Fruit fly (Drosophila melanogaster) whole organism, embryonic: ENCODE results near the gene simj.
A peak's percentile ranks its signal among the peaks of the same experiment; 100 is the strongest.

ENCODE experiments used
- BEAF-32 ChIP-seq: fragments of 200-800 bp; sonication (Bioruptor generic); optimal IDR thresholded peaks from 3 replicates; lab custom pipeline; 2017; ENCODE audit warnings: missing biosample characterization, missing genetic modification characterization, mild to moderate bottlenecking, moderate library complexity, missing genetic modification reagents
- Blimp-1 ChIP-seq: fragments of 200-800 bp; sonication (Bioruptor generic); optimal IDR thresholded peaks from 3 replicates; lab custom pipeline; 2018; ENCODE audit warnings: missing biosample characterization, missing genetic modification characterization, mild to moderate bottlenecking, moderate library complexity, missing genetic modification reagents
- CG10959 ChIP-seq: fragments of 200-800 bp; sonication (Bioruptor generic); IDR thresholded peaks from 2 replicates; pipeline ENCODE4 v1.3.6; 2022; ENCODE audit warnings: missing biosample characterization, missing genetic modification characterization
- CG11696 ChIP-seq: fragments of 200-800 bp; sonication (Bioruptor generic); IDR thresholded peaks from 2 replicates; pipeline ENCODE4 v1.3.6; 2022; ENCODE audit warnings: missing biosample characterization, missing genetic modification characterization
- CG1233 ChIP-seq: fragments of 200-800 bp; sonication (Bioruptor generic); optimal IDR thresholded peaks from 4 replicates; lab custom pipeline; 2018; ENCODE audit warnings: missing biosample characterization, mild to moderate bottlenecking, missing genetic modification characterization
- CG13123 ChIP-seq: fragments of 200-800 bp; sonication (Bioruptor generic); optimal IDR thresholded peaks from 2 replicates; lab custom pipeline; 2016; ENCODE audit warnings: missing biosample characterization, missing genetic modification characterization
- CG15269 ChIP-seq: fragments of 200-800 bp; sonication (Bioruptor generic); optimal IDR thresholded peaks from 2 replicates; lab custom pipeline; 2018; ENCODE audit warnings: missing biosample characterization, mild to moderate bottlenecking, missing genetic modification characterization, moderate library complexity
- CG17186 ChIP-seq: fragments of 200-800 bp; sonication (Bioruptor generic); optimal IDR thresholded peaks from 3 replicates; lab custom pipeline; 2017; ENCODE audit warnings: missing biosample characterization, missing genetic modification reagents, missing genetic modification characterization
- CG17328 ChIP-seq: fragments of 200-800 bp; sonication (Bioruptor generic); IDR thresholded peaks from 2 replicates; pipeline ENCODE4 v1.3.6; 2022; ENCODE audit warnings: missing biosample characterization, missing genetic modification characterization
- CG17385 ChIP-seq: fragments of 200-800 bp; sonication (Bioruptor generic); optimal IDR thresholded peaks from 3 replicates; lab custom pipeline; 2018; ENCODE audit warnings: missing biosample characterization, mild to moderate bottlenecking, missing genetic modification characterization
- CG17612 ChIP-seq: fragments of 200-800 bp; sonication (Bioruptor generic); IDR thresholded peaks from 2 replicates; pipeline ENCODE4 v1.3.6; 2022; ENCODE audit warnings: missing biosample characterization, missing genetic modification characterization
- CG17802 ChIP-seq: fragments of 200-800 bp; sonication (Bioruptor generic); optimal IDR thresholded peaks from 2 replicates; lab custom pipeline; 2018; ENCODE audit warnings: missing biosample characterization, mild to moderate bottlenecking, missing genetic modification characterization, moderate library complexity
- CG1792 ChIP-seq: fragments of 200-800 bp; sonication (Bioruptor generic); optimal IDR thresholded peaks from 2 replicates; lab custom pipeline; 2016; ENCODE audit warnings: missing biosample characterization, missing genetic modification characterization
- CG34422 ChIP-seq: fragments of 200-800 bp; sonication (Bioruptor generic); IDR thresholded peaks from 3 replicates; pipeline ENCODE4 v1.3.6; 2022; ENCODE audit warnings: missing biosample characterization, missing genetic modification characterization
- CG3838 ChIP-seq: fragments of 200-800 bp; sonication (Bioruptor generic); optimal IDR thresholded peaks from 3 replicates; lab custom pipeline; 2016; ENCODE audit warnings: missing biosample characterization, missing genetic modification characterization
- CG3847 ChIP-seq: fragments of 200-800 bp; sonication (Bioruptor generic); IDR thresholded peaks from 2 replicates; pipeline ENCODE4 v1.3.6; 2022; ENCODE audit warnings: missing biosample characterization, missing genetic modification characterization
- CG4360 ChIP-seq: fragments of 200-800 bp; sonication (Bioruptor generic); IDR thresholded peaks from 2 replicates; pipeline ENCODE4 v1.3.6; 2022; ENCODE audit warnings: missing biosample characterization, missing genetic modification characterization
- CG5180 ChIP-seq: fragments of 200-800 bp; sonication (Bioruptor generic); optimal IDR thresholded peaks from 3 replicates; lab custom pipeline; 2017; ENCODE audit warnings: missing biosample characterization, missing genetic modification characterization, mild to moderate bottlenecking, moderate library complexity, missing genetic modification reagents
- CG7745 ChIP-seq: fragments of 200-800 bp; sonication (Bioruptor generic); optimal IDR thresholded peaks from 2 replicates; lab custom pipeline; 2018; ENCODE audit warnings: missing biosample characterization, mild to moderate bottlenecking, missing genetic modification characterization, moderate library complexity
- CkIIα-i1 ChIP-seq: fragments of 200-800 bp; sonication (Bioruptor generic); IDR thresholded peaks from 2 replicates; pipeline ENCODE4 v1.3.6; 2022; ENCODE audit warnings: missing biosample characterization, missing genetic modification characterization
- D ChIP-seq, 2 experiments: fragments of 200-800 bp in 1 of 2; fragments of >200 bp in 1 of 2; sonication (Bioruptor generic) in 1 of 2; optimal IDR thresholded peaks; 2 replicates in 1 of 2; 3 replicates in 1 of 2; lab custom pipeline; 2017; ENCODE audit warnings: mild to moderate bottlenecking in 1 of 2, missing biosample characterization in 1 of 2, missing genetic modification characterization in 1 of 2, missing genetic modification reagents in 1 of 2
- Ets97D ChIP-seq: fragments of 200-800 bp; sonication (Bioruptor generic); optimal IDR thresholded peaks from 3 replicates; lab custom pipeline; 2016; ENCODE audit warnings: missing biosample characterization, missing genetic modification characterization
- Fer2 ChIP-seq: fragments of 200-800 bp; sonication (Bioruptor generic); optimal IDR thresholded peaks from 2 replicates; lab custom pipeline; 2018; ENCODE audit warnings: missing biosample characterization, mild to moderate bottlenecking, missing genetic modification characterization, moderate library complexity
- GATAe ChIP-seq: fragments of 200-800 bp; sonication (Bioruptor generic); conservative IDR thresholded peaks from 2 replicates; pipeline ENCODE4 v1.3.6; 2022; ENCODE audit warnings: missing biosample characterization, missing genetic modification characterization
- HmgD ChIP-seq: fragments of 200-800 bp; sonication (Bioruptor generic); optimal IDR thresholded peaks from 3 replicates; lab custom pipeline; 2016; ENCODE audit warnings: missing biosample characterization, missing genetic modification characterization
- Hr3 ChIP-seq: fragments of 200-800 bp; sonication (Bioruptor generic); optimal IDR thresholded peaks from 3 replicates; lab custom pipeline; 2016; ENCODE audit warnings: missing biosample characterization, missing genetic modification characterization
- Rx ChIP-seq: fragments of 200-800 bp; sonication (Bioruptor generic); IDR thresholded peaks from 2 replicates; pipeline ENCODE4 v1.3.6; 2022; ENCODE audit warnings: missing biosample characterization, missing genetic modification characterization
- ac ChIP-seq: fragments of 200-800 bp; sonication (Bioruptor generic); optimal IDR thresholded peaks from 3 replicates; lab custom pipeline; 2017; ENCODE audit warnings: missing biosample characterization, mild to moderate bottlenecking, missing genetic modification characterization
- al ChIP-seq: fragments of 200-800 bp; sonication (Bioruptor generic); IDR thresholded peaks from 2 replicates; pipeline ENCODE4 v1.3.6; 2022; ENCODE audit warnings: missing biosample characterization, missing genetic modification characterization
- bcd ChIP-seq: fragments of 200-800 bp; sonication (Bioruptor generic); optimal IDR thresholded peaks from 2 replicates; lab custom pipeline; 2017; ENCODE audit warnings: missing biosample characterization, mild to moderate bottlenecking, missing genetic modification characterization
- crp ChIP-seq, 2 experiments: fragments of 200-800 bp; sonication (Bioruptor generic); optimal IDR thresholded peaks; 2 replicates in 1 of 2; 3 replicates in 1 of 2; lab custom pipeline; 2017; ENCODE audit warnings: missing biosample characterization in 2 of 2, missing genetic modification characterization in 2 of 2, mild to moderate bottlenecking in 1 of 2, moderate library complexity in 1 of 2
- dimm ChIP-seq: fragments of 200-800 bp; sonication (Bioruptor generic); IDR thresholded peaks from 2 replicates; pipeline ENCODE4 v1.3.6; 2022; ENCODE audit warnings: missing biosample characterization, missing genetic modification characterization
- disco-r ChIP-seq: fragments of 200-800 bp; sonication (Bioruptor generic); optimal IDR thresholded peaks from 2 replicates; lab custom pipeline; 2016; ENCODE audit warnings: missing biosample characterization, missing genetic modification characterization
- ewg ChIP-seq: fragments of 200-800 bp; sonication (Bioruptor generic); optimal IDR thresholded peaks from 3 replicates; lab custom pipeline; 2017; ENCODE audit warnings: mild to moderate bottlenecking, missing biosample characterization, missing genetic modification reagents, missing genetic modification characterization
- eyg ChIP-seq: fragments of 200-800 bp; sonication (Bioruptor generic); optimal IDR thresholded peaks from 3 replicates; lab custom pipeline; 2016; ENCODE audit warnings: missing biosample characterization, missing genetic modification characterization
- gem ChIP-seq: fragments of 200-800 bp; sonication (Bioruptor generic); optimal IDR thresholded peaks from 2 replicates; lab custom pipeline; 2019; ENCODE audit warnings: missing biosample characterization, mild to moderate bottlenecking, missing genetic modification characterization, moderate library complexity
- inv ChIP-seq: fragments of 200-800 bp; sonication (Bioruptor generic); IDR thresholded peaks from 2 replicates; pipeline ENCODE4 v1.3.6; 2022; ENCODE audit warnings: missing biosample characterization, missing genetic modification characterization; ENCODE audit not compliant: partially characterized antibody
- maf-S ChIP-seq: fragments of 200-800 bp; sonication (Bioruptor generic); optimal IDR thresholded peaks from 2 replicates; lab custom pipeline; 2016; ENCODE audit warnings: missing biosample characterization, missing genetic modification characterization
- mam ChIP-seq: fragments of 200-800 bp; sonication (Bioruptor generic); optimal IDR thresholded peaks from 3 replicates; lab custom pipeline; 2016; ENCODE audit warnings: missing biosample characterization, missing genetic modification characterization
- pnt ChIP-seq: fragments of 200-800 bp; sonication (Bioruptor generic); optimal IDR thresholded peaks from 3 replicates; lab custom pipeline; 2016; ENCODE audit warnings: missing biosample characterization, missing genetic modification characterization
- slp2 ChIP-seq: fragments of 200-800 bp; sonication (Bioruptor generic); optimal IDR thresholded peaks from 2 replicates; lab custom pipeline; 2016; ENCODE audit warnings: missing biosample characterization, missing genetic modification characterization
- stc ChIP-seq: fragments of 200-800 bp; sonication (Bioruptor generic); IDR thresholded peaks from 2 replicates; pipeline ENCODE4 v1.3.6; 2022; ENCODE audit warnings: missing biosample characterization, missing genetic modification characterization
- stwl ChIP-seq: fragments of 200-800 bp; sonication (Bioruptor generic); optimal IDR thresholded peaks from 3 replicates; lab custom pipeline; 2018; ENCODE audit warnings: missing biosample characterization, mild to moderate bottlenecking, missing genetic modification characterization, moderate library complexity
- tup ChIP-seq: fragments of 200-800 bp; sonication (Bioruptor generic); optimal IDR thresholded peaks from 2 replicates; lab custom pipeline; 2016; ENCODE audit warnings: missing biosample characterization, mild to moderate bottlenecking, missing genetic modification characterization, moderate library complexity
- twi ChIP-seq: fragments of 200-800 bp; optimal IDR thresholded peaks from 2 replicates; lab custom pipeline; 2019; ENCODE audit warnings: missing biosample characterization, mild to moderate bottlenecking, missing genetic modification characterization, moderate library complexity
- vfl ChIP-seq: fragments of 200-800 bp; sonication (Bioruptor generic); optimal IDR thresholded peaks from 2 replicates; lab custom pipeline; 2016; ENCODE audit warnings: missing biosample characterization, missing genetic modification characterization
- vvl ChIP-seq: fragments of 200-800 bp; sonication (Bioruptor generic); IDR thresholded peaks from 2 replicates; pipeline ENCODE4 v1.3.6; 2022; ENCODE audit warnings: missing biosample characterization, missing genetic modification characterization

Gene simj

DNA sequence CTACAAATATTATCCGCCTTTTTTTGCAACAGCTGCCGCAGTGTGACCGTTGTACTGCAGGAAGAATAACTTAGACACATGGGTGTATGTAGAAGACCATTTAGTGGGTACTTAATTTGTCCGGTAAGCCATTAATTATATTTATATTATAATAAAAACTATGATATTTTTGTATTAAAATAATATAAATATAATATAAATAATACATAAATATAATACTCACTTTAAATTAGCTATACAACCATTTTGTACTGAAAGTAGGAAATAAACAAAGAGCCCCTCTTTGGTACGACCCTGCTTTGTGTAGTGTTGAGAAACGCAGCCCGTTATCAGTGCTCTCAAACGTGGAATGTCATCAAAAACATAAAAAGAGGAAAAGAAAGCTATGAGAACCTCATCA, 26.7 kb upstream of the simj start, which contains the start of gene Cnep1r2 (continued):
- TF ChIP-seq D (optimal IDR thresholded peaks at IDR 0.05; lab: Kevin White, UChicago) (no peak), D (GFP tag; optimal IDR thresholded peaks at IDR 0.05; lab: Kevin White, UChicago) (peak; percentile 93), CG11696 (GFP tag; lab: Robert Waterston, UW) (peak; percentile 79), BEAF-32 (GFP tag; lab: Kevin White, UChicago) (peak; percentile 4), CG15269 (tag; lab: Kevin White, UChicago) (peak; percentile 97), Fer2 (tag; lab: Kevin White, UChicago) (peak; percentile 97), gem (tag; lab: Kevin White, UChicago) (peak; percentile 99), HmgD (GFP tag; lab: Kevin White, UChicago) (no peak), CG3847 (GFP tag; lab: Robert Waterston, UW) (peak; percentile 98), CG1792 (GFP tag; lab: Kevin White, UChicago) (peak; percentile 16), CG1233 (GFP tag; lab: Kevin White, UChicago) (peak; percentile 96), CG17802 (peak; percentile 74), CG3838 (GFP tag; lab: Kevin White, UChicago) (peak; percentile 79), CG34422 (GFP tag; lab: Robert Waterston, UW) (peak; percentile 97), crp (GFP tag; optimal IDR thresholded peaks at IDR 0.05; lab: Kevin White, UChicago) (peak in 1 of 2 experiments; percentile 65), stc (GFP tag; lab: Robert Waterston, UW) (peak; percentile 95), Rx (GFP tag; lab: Robert Waterston, UW) (peak; percentile 87), ewg (GFP tag; lab: Kevin White, UChicago) (peak; percentile 90), twi (tag; lab: Kevin White, UChicago) (peak; percentile 97), al (GFP tag; lab: Robert Waterston, UW) (peak; percentile 96), stwl (tag; lab: Kevin White, UChicago) (peak; percentile 93), CG7745 (tag; lab: Kevin White, UChicago) (peak; percentile 63), slp2 (peak; percentile 64), CG17186 (no peak), CG17328 (peak; percentile 94), mam (GFP tag; lab: Kevin White, UChicago) (peak; percentile 82), vfl (peak; percentile 60), vvl (GFP tag; lab: Robert Waterston, UW) (peak; percentile 97), Blimp-1 (GFP tag; lab: Kevin White, UChicago) (peak; percentile 94), CG13123 (GFP tag; lab: Kevin White, UChicago) (peak; percentile 91), Hr3 (GFP tag; lab: Kevin White, UChicago) (peak; percentile 98)

- TF ChIP-seq disco-r (GFP tag; lab: Kevin White, UChicago) (no peak), Ets97D (GFP tag; lab: Kevin White, UChicago) (no peak), pnt (no peak), CG4360 (no peak), CG17385 (GFP tag; lab: Kevin White, UChicago) (no peak), CkIIα-i1 (GFP tag; lab: Robert Waterston, UW) (no peak), GATAe (no peak), CG17612 (GFP tag; lab: Robert Waterston, UW) (no peak), eyg (GFP tag; lab: Kevin White, UChicago) (no peak), tup (no peak), dimm (no peak), inv (no peak), maf-S (no peak), ac (GFP tag; lab: Kevin White, UChicago) (no peak), bcd (GFP tag; lab: Kevin White, UChicago) (no peak), CG5180 (GFP tag; lab: Kevin White, UChicago) (no peak), CG10959 (GFP tag; lab: Robert Waterston, UW) (no peak)
Observed at dm6 chr3L:10639440-10639839, 25.1 kb upstream of the simj start, which contains the start of gene CG18628. Gene CG18628 (plus strand): TSS chr3L:10639740.
